Fruit fly (Drosophila melanogaster): Measurements from ENCODE around the gene CG15628.

CG15628 gene

dm6 chr2L:4846629-4847125 lies 25.1 kb downstream of the CG15628 start:
- TF ChIP-seq pdm3 (GFP tag; optimal IDR thresholded peaks at IDR 0.05) (no peak), ss (GFP tag; optimal IDR thresholded peaks at IDR 0.05) (no peak), Hr4 (GFP tag; optimal IDR thresholded peaks at IDR 0.05) (no peak), CG4318 (GFP tag; optimal IDR thresholded peaks at IDR 0.05) (no peak), vri (GFP tag; optimal IDR thresholded peaks at IDR 0.05) (peak; percentile 57), Eip75B (GFP tag; optimal IDR thresholded peaks at IDR 0.05) (no peak), Eip93F (GFP tag; optimal IDR thresholded peaks at IDR 0.05) (no peak), fkh (GFP tag; optimal IDR thresholded peaks at IDR 0.05) (peak; percentile 35), CG15336 (GFP tag; IDR thresholded peaks at IDR 0.05) (0 out of 2 replicates have a peak, but pooled peaks have one; percentile 10)

DNA sequence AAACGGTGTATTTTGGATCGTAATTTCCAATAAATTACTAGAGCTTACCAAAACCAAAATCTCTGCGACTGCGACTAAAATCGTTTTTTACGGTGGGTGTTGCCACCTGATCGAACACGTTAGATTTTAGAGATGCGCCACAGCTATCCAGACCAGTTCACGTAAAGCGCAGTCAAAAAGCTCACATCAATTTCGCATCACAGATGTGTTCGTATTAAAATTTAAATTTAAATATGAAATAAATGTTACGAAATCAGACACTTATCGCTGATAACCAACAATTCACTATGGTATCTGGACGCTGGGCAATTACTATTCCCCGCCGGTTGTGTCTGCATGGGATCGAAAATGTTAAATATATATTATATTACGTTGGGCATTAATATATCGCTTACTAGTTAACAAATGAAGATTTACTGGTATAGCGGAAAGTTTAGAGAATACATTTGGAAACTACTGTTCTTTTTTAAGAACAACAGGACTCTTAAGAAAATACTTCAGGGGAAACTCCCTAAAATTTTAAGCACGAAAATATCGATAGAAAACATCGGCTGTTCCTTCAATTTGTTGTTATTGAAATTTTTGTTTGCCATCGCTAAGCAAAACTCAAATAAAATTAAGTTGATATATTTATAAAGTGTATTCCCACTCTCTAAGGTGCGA lies 25.7 kb downstream of the CG15628 start, which contains the start of the genes mxt and CG11927:
mxt (minus strand) TSS at position 105 of the 663 bp plus-strand sequence.
CG11927 (plus strand) TSS at position 576 of the 663 bp plus-strand sequence.
- peak; percentile 60 for TF ChIP-seq Eip93F (GFP tag; optimal IDR thresholded peaks at IDR 0.05)
- TF ChIP-seq fkh (GFP tag; optimal IDR thresholded peaks at IDR 0.05) = no peak
- TF ChIP-seq Hr39 (GFP tag; optimal IDR thresholded peaks at IDR 0.05) = peak; percentile 47
- peak; percentile 59 for TF ChIP-seq esn (GFP tag; optimal IDR thresholded peaks at IDR 0.05)
- peak; percentile 54 for TF ChIP-seq CG31627 (GFP tag; optimal IDR thresholded peaks at IDR 0.05)
- TF ChIP-seq CG3032 (tag; optimal IDR thresholded peaks at IDR 0.05) = peak; percentile 17
- TF ChIP-seq cyc (GFP tag; optimal IDR thresholded peaks at IDR 0.05) = peak; percentile 37
- TF ChIP-seq Eip78C (GFP tag) = peak; percentile 74
- no peak for TF ChIP-seq dac (GFP tag; optimal IDR thresholded peaks at IDR 0.05)
- peak; percentile 9 for TF ChIP-seq Sox15 (GFP tag; optimal IDR thresholded peaks at IDR 0.05)
- peak; percentile 49 for TF ChIP-seq OdsH (GFP tag; optimal IDR thresholded peaks at IDR 0.05)
- TF ChIP-seq CG11762 (GFP tag; optimal IDR thresholded peaks at IDR 0.05; ENCODE audit: insufficient read depth) = no peak
- TF ChIP-seq lz (GFP tag; optimal IDR thresholded peaks at IDR 0.05) = peak; percentile 44

DNA sequence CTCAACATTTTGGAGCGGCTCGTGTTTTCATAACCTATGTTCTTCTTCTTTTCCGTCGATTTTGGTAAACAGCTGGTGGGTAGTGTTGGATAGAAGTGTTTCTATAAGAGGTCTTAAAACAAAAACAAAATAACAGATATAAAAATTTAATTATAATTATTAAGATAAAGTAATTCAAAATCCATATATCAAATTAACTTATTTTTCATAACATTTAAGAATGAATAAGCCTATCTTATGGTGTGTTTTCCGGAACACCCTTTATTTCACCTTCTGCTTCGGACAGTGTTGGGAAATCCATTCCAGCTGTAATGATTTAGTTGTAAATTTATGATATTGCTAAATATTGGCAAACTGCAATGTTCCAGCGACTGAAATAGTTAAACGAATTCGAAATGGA lies 28.8 kb downstream of the CG15628 start, which contains the start of the genes mRpS2 and Mon1:
mRpS2 (minus strand) TSS at position 64 of the 400 bp plus-strand sequence.
Mon1 (plus strand) TSS at position 286 of the 400 bp plus-strand sequence.
- TF ChIP-seq Sox14 (GFP tag; optimal IDR thresholded peaks at IDR 0.05) = peak; percentile 86
- TF ChIP-seq achi (GFP tag; optimal IDR thresholded peaks at IDR 0.05) = peak; percentile 92
- no peak for TF ChIP-seq CG16779 (tag; optimal IDR thresholded peaks at IDR 0.05)
- TF ChIP-seq CG8119 (GFP tag; IDR thresholded peaks at IDR 0.05) = peak; percentile 95
- no peak for TF ChIP-seq CG4318 (GFP tag; optimal IDR thresholded peaks at IDR 0.05)
- TF ChIP-seq CG31627 (GFP tag; optimal IDR thresholded peaks at IDR 0.05) = peak; percentile 89
- peak; percentile 87 for TF ChIP-seq Eip75B (GFP tag; optimal IDR thresholded peaks at IDR 0.05)
- TF ChIP-seq pdm3 (GFP tag; optimal IDR thresholded peaks at IDR 0.05) = peak; percentile 91
- no peak for TF ChIP-seq ss (GFP tag; optimal IDR thresholded peaks at IDR 0.05)
- peak; percentile 93 for TF ChIP-seq acj6 (GFP tag; optimal IDR thresholded peaks at IDR 0.05)
- TF ChIP-seq cyc (GFP tag; optimal IDR thresholded peaks at IDR 0.05) = peak; percentile 93
- TF ChIP-seq dac (GFP tag; optimal IDR thresholded peaks at IDR 0.05) = peak; percentile 87
- TF ChIP-seq CG32006 (GFP tag; optimal IDR thresholded peaks at IDR 0.05) = peak; percentile 92
- TF ChIP-seq Hr4 (GFP tag; optimal IDR thresholded peaks at IDR 0.05) = peak; percentile 89
- peak; percentile 76 for TF ChIP-seq vri (GFP tag; optimal IDR thresholded peaks at IDR 0.05)
- TF ChIP-seq lz (GFP tag; optimal IDR thresholded peaks at IDR 0.05) = peak; percentile 91
- peak; percentile 92 for TF ChIP-seq CG15336 (GFP tag; IDR thresholded peaks at IDR 0.05)
- peak; percentile 97 for TF ChIP-seq eg (GFP tag; IDR thresholded peaks at IDR 0.05)
- TF ChIP-seq Met (GFP tag; optimal IDR thresholded peaks at IDR 0.05) = peak; percentile 90
- peak; percentile 91 for TF ChIP-seq CG7368 (GFP tag; optimal IDR thresholded peaks at IDR 0.05)
- TF ChIP-seq CG8632 (GFP tag; optimal IDR thresholded peaks at IDR 0.05) = peak; percentile 89
- TF ChIP-seq CG3032 (tag; optimal IDR thresholded peaks at IDR 0.05) = peak; percentile 96
- TF ChIP-seq salr (GFP tag; optimal IDR thresholded peaks at IDR 0.05) = peak; percentile 83 to 87
- TF ChIP-seq OdsH (GFP tag; optimal IDR thresholded peaks at IDR 0.05) = peak; percentile 97
- peak; percentile 95 for TF ChIP-seq esn (GFP tag; optimal IDR thresholded peaks at IDR 0.05)
- peak; percentile 79 for TF ChIP-seq Eip93F (GFP tag; optimal IDR thresholded peaks at IDR 0.05)
- TF ChIP-seq CG11294 (GFP tag; IDR thresholded peaks at IDR 0.05) = peak; percentile 93
- peak; percentile 94 for TF ChIP-seq CG6163 (GFP tag; IDR thresholded peaks at IDR 0.05)
- peak; percentile 98 for TF ChIP-seq CG10669 (GFP tag; optimal IDR thresholded peaks at IDR 0.05)
- peak; percentile 91 for TF ChIP-seq CG11902 (GFP tag; optimal IDR thresholded peaks at IDR 0.05)
- TF ChIP-seq svp (GFP tag) = no peak
- peak; percentile 85 for TF ChIP-seq dsx (GFP tag; optimal IDR thresholded peaks at IDR 0.05; ENCODE audit: poor library complexity, severe bottlenecking)
- peak; percentile 68 for TF ChIP-seq fd85E (GFP tag; optimal IDR thresholded peaks at IDR 0.05)
- TF ChIP-seq CG3919 (GFP tag; optimal IDR thresholded peaks at IDR 0.05) = peak; percentile 95
- peak; percentile 89 for TF ChIP-seq Sox15 (GFP tag; optimal IDR thresholded peaks at IDR 0.05)
- peak; percentile 79 for TF ChIP-seq Blimp-1 (GFP tag; optimal IDR thresholded peaks at IDR 0.05)
- TF ChIP-seq CG11762 (GFP tag; optimal IDR thresholded peaks at IDR 0.05; ENCODE audit: insufficient read depth) = peak; percentile 92
- no peak for TF ChIP-seq CG6276 (GFP tag; optimal IDR thresholded peaks at IDR 0.05)
- peak; percentile 90 for TF ChIP-seq CG6792 (GFP tag; optimal IDR thresholded peaks at IDR 0.05)
